Fruit fly (Drosophila melanogaster): ENCODE results near the gene Pits.

Pits gene

DNA sequence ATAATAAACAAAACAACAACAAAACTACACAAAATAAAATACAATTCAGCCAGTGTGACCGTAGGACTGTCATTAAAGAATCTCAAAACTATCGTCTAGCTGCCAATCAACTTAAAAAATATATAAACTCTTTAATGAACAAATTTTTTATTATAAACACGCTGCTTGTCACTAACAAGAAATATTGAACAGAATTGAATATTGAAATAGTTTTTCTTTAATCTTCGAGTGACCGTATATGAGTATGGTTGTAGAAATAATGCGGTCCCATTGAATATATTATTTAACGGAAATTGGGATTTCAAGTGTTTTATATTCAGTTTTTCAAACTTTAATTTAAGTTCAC is 9.1 kb upstream of the Pits start, which contains the start of gene LIMK1:
TSS of gene LIMK1 (minus strand) at position 73 of the 346 bp plus-strand sequence.
- TF ChIP-seq Pif1B (GFP tag; optimal IDR thresholded peaks at IDR 0.05) (no peak), CG34367 (tag; optimal IDR thresholded peaks at IDR 0.05) (peak; percentile 12)

DNA sequence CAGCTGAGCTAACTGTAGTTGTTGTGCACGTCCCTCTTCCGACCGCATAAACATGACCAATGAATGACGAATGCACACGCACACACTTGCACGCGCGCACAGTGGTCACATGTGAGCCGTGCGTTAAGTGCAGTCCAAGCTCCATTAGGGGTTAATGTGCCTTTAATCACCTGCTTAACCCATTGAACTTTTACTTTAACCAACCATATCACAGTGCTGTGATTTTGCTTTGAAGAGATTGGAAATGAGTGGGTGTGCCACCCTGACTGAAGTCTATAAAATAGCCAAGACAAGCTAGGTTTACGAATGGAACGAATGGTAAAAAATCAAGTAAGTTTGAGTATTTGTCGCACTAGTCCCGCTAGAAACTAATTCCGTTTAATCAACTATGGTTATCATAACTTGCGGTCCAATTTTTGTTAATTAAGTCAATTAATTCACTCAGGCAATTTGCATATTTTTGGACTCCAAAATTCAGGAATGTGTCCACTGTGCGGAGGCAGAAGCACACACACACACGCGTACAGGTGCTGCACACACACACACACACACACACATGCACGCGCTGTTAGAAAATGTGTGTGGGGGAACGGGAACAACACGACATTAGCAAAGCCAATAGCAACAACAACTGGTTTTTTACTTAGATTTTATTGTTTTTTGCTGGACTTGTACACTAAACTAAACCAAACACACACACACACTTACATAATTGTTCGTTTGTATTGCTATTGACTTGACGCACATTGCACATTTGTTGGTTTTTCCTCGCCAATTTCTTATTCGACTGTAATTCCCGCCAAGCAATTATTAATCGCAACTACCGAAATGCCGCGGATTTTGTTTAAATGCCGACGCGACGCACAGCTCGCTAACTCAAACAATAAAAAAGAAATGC is 8.5 kb upstream of the Pits start:
- peak; percentile 73 for TF ChIP-seq Pif1A (GFP tag; optimal IDR thresholded peaks at IDR 0.05)
- TF ChIP-seq CG32121 (GFP tag; IDR thresholded peaks at IDR 0.05): peak; percentile 56
- peak; percentile 20 for TF ChIP-seq D1 (tag; optimal IDR thresholded peaks at IDR 0.05)
- peak; percentile 61; the same call in 2 of the 3 replicates for TF ChIP-seq fd96Ca (GFP tag; IDR thresholded peaks at IDR 0.05)
- TF ChIP-seq CG14655 (GFP tag; optimal IDR thresholded peaks at IDR 0.05): peak; percentile 80
- no peak for TF ChIP-seq gl (tag; optimal IDR thresholded peaks at IDR 0.05)
- peak; percentile 16; the same call in 2 of the 3 replicates for TF ChIP-seq CG4496 (GFP tag; IDR thresholded peaks at IDR 0.05)
- peak; percentile 42 for TF ChIP-seq CG34367 (tag; optimal IDR thresholded peaks at IDR 0.05)
- TF ChIP-seq CG12605 (GFP tag; IDR thresholded peaks at IDR 0.05): no peak
- peak; percentile 68 for TF ChIP-seq CG9948 (tag; optimal IDR thresholded peaks at IDR 0.05)
- peak; percentile 66 for TF ChIP-seq Snoo (tag; optimal IDR thresholded peaks at IDR 0.05)
- peak; percentile 72 for TF ChIP-seq CG8159 (tag; optimal IDR thresholded peaks at IDR 0.05)
- no peak for TF ChIP-seq rn (GFP tag; IDR thresholded peaks at IDR 0.05)
- TF ChIP-seq CG8301 (tag; optimal IDR thresholded peaks at IDR 0.05): peak; percentile 73
- TF ChIP-seq CG10348 (GFP tag; IDR thresholded peaks at IDR 0.05): no peak
- peak; percentile 77 for TF ChIP-seq EcR (GFP tag; optimal IDR thresholded peaks at IDR 0.05)
- TF ChIP-seq CG13204 (GFP tag; optimal IDR thresholded peaks at IDR 0.05): peak; percentile 45
- no peak; the same call in 1 of the 2 replicates for TF ChIP-seq Ets98B (GFP tag; IDR thresholded peaks at IDR 0.05)
- peak; percentile 12 for TF ChIP-seq Pif1B (GFP tag; optimal IDR thresholded peaks at IDR 0.05)
- peak; percentile 39 for TF ChIP-seq CG17806 (tag; optimal IDR thresholded peaks at IDR 0.05)
- peak; percentile 66 for TF ChIP-seq CG15710 (tag; optimal IDR thresholded peaks at IDR 0.05)

- TF ChIP-seq CG14655 (GFP tag; optimal IDR thresholded peaks at IDR 0.05) (no peak), CG10348 (GFP tag; IDR thresholded peaks at IDR 0.05) (no peak), gl (tag; optimal IDR thresholded peaks at IDR 0.05) (no peak), Pif1B (GFP tag; optimal IDR thresholded peaks at IDR 0.05) (no peak), CG8159 (tag; optimal IDR thresholded peaks at IDR 0.05) (no peak), CG13204 (GFP tag; optimal IDR thresholded peaks at IDR 0.05) (no peak), CG15710 (tag; optimal IDR thresholded peaks at IDR 0.05) (no peak), D1 (tag; optimal IDR thresholded peaks at IDR 0.05) (no peak), Snoo (tag; optimal IDR thresholded peaks at IDR 0.05) (no peak), rn (GFP tag; IDR thresholded peaks at IDR 0.05) (no peak), CG34367 (tag; optimal IDR thresholded peaks at IDR 0.05) (no peak), fd96Ca (GFP tag; IDR thresholded peaks at IDR 0.05) (no peak), Pif1A (GFP tag; optimal IDR thresholded peaks at IDR 0.05) (no peak), Ets98B (GFP tag; IDR thresholded peaks at IDR 0.05) (no peak), EcR (GFP tag; optimal IDR thresholded peaks at IDR 0.05) (no peak), CG8301 (tag; optimal IDR thresholded peaks at IDR 0.05) (no peak), CG12605 (GFP tag; IDR thresholded peaks at IDR 0.05) (no peak), CG17806 (tag; optimal IDR thresholded peaks at IDR 0.05) (no peak)
These were observed 937 bp upstream of the Pits start for dm6 chrX:12583870-12584390.

DNA sequence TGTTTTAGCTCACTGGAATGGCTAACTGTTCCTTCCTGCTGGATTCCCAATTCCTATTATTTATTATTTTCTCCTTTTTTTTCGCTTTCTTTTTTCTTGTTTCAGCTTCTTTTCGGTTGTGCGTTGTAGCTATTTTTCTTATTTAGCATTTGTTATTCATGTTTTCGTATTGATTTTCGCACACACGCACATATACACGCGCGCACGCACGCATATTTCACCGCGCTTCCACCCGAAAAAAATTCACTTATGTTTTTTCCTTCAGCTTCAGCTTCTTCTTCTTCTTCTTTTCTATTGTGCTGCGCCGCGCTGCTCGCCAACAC is 371 bp downstream of the Pits start:
- TF ChIP-seq CG9948 (tag; optimal IDR thresholded peaks at IDR 0.05) (no peak), Snoo (tag; optimal IDR thresholded peaks at IDR 0.05) (no peak), CG17806 (tag; optimal IDR thresholded peaks at IDR 0.05) (no peak), Ets98B (GFP tag; IDR thresholded peaks at IDR 0.05) (no peak), CG13204 (GFP tag; optimal IDR thresholded peaks at IDR 0.05) (no peak), CG34367 (tag; optimal IDR thresholded peaks at IDR 0.05) (no peak), CG8301 (tag; optimal IDR thresholded peaks at IDR 0.05) (no peak), Pif1B (GFP tag; optimal IDR thresholded peaks at IDR 0.05) (no peak), CG32121 (GFP tag; IDR thresholded peaks at IDR 0.05) (no peak), Pif1A (GFP tag; optimal IDR thresholded peaks at IDR 0.05) (no peak), fd96Ca (GFP tag; IDR thresholded peaks at IDR 0.05) (no peak), rn (GFP tag; IDR thresholded peaks at IDR 0.05) (no peak), CG12605 (GFP tag; IDR thresholded peaks at IDR 0.05) (no peak), CG14655 (GFP tag; optimal IDR thresholded peaks at IDR 0.05) (no peak)

DNA sequence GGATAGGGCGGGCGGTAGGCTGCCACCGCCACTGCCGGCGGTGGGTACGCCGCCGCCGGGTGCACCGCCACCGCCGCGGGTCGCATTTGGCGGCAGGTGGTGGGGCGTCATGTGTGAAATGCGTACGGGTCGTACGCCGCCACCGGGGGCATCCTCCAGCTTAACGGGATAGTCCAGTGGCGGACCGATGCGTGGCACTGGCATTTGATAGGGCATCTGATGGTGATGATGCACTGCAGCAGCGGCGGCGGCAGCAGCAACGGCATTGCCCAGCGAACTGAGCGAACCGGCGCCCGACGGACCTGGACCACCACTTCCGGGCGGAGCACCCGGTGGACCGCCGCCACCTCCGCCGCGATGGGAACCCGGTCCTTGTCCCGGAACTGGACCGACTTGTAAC is 1.1 kb downstream of the Pits start:
- TF ChIP-seq CG32121 (GFP tag; IDR thresholded peaks at IDR 0.05) (no peak), CG17806 (tag; optimal IDR thresholded peaks at IDR 0.05) (no peak)

DNA sequence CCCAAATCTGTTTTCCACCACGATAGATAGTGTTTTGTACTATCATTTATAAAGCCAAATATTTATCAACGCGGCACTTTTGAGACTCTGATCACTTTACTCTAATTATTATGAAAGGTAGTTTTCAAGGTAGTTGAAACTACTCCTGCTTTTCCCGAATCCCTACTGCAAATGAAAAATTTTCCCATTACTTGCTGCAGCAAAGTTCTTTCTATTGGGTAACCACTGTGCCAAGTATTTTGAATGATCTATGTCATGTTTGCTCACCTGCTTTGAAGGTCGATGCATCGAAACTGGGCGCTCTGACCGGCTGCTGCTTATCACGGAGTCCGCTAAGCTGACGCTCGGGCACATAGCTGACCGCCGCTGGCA is 1.7 kb downstream of the Pits start:
- TF ChIP-seq CG9948 (tag; optimal IDR thresholded peaks at IDR 0.05): no peak
- TF ChIP-seq Snoo (tag; optimal IDR thresholded peaks at IDR 0.05): no peak
- no peak for TF ChIP-seq CG8159 (tag; optimal IDR thresholded peaks at IDR 0.05)
- TF ChIP-seq CG32121 (GFP tag; IDR thresholded peaks at IDR 0.05): no peak
- TF ChIP-seq CG10348 (GFP tag; IDR thresholded peaks at IDR 0.05): no peak
- no peak for TF ChIP-seq CG14655 (GFP tag; optimal IDR thresholded peaks at IDR 0.05)
- no peak for TF ChIP-seq Pif1B (GFP tag; optimal IDR thresholded peaks at IDR 0.05)
- TF ChIP-seq D1 (tag; optimal IDR thresholded peaks at IDR 0.05): no peak
- no peak for TF ChIP-seq CG8301 (tag; optimal IDR thresholded peaks at IDR 0.05)
- TF ChIP-seq CG34367 (tag; optimal IDR thresholded peaks at IDR 0.05): no peak
- TF ChIP-seq CG13204 (GFP tag; optimal IDR thresholded peaks at IDR 0.05): no peak
- TF ChIP-seq EcR (GFP tag; optimal IDR thresholded peaks at IDR 0.05): no peak
- no peak for TF ChIP-seq rn (GFP tag; IDR thresholded peaks at IDR 0.05)
- TF ChIP-seq gl (tag; optimal IDR thresholded peaks at IDR 0.05): no peak
